Worm (Caenorhabditis elegans) whole organism, young adult: ENCODE measurements around the gene R07B7.10.

ENCODE experiments used
- dox-1 ChIP-seq: fragments of 200-800 bp; sonication (Bioruptor generic); IDR thresholded peaks from 2 replicates; pipeline ENCODE4 v1.3.6; 2022; ENCODE audit warnings: missing genetic modification reagents, missing genetic modification characterization, missing compliant biosample characterization
- sea-2 ChIP-seq: fragments of 200-800 bp; sonication (Bioruptor generic); IDR thresholded peaks from 2 replicates; pipeline ENCODE4 v1.3.6; 2022; ENCODE audit warnings: missing genetic modification characterization, missing compliant biosample characterization
- snpc-4 ChIP-seq, 5 experiments: fragments of 150-350 bp in 1 of 5; sonication (generic microtip) in 4 of 5; optimal IDR thresholded peaks; 2 replicates each; lab custom pipeline; 2014 to 2018; ENCODE audit warnings: missing genetic modification characterization in 5 of 5, missing biosample characterization in 3 of 5, antibody characterized with exemption in 2 of 5, mild to moderate bottlenecking in 2 of 5, missing compliant biosample characterization in 2 of 5, missing genotype in 2 of 5, moderate library complexity in 2 of 5, missing genetic modification reagents in 1 of 5
- unc-62 ChIP-seq: fragments of 150-350 bp; optimal IDR thresholded peaks from 2 replicates; lab custom pipeline; 2014; ENCODE audit warnings: missing biosample characterization, missing genetic modification reagents, missing genetic modification characterization

DNA sequence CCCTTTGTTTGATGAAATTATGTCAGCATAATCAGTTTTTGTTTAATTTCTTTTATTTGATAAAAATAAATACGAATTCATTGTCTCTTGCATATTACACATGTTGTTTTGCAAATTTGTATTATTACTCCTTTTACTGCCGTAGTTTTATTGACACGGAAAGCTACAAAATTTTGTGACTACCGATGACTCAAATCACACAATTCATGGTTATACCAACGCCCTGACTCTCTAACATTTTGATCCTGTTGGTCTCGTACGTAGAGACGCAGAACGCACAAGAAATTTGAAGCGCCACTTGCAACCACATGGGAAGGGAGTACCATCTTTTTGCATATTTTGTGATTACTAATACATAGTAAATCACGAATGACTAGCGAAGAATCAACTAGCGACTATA, 12.8 kb downstream of the R07B7.10 start, which contains the start of gene nhr-207:
- TF ChIP-seq sea-2, result no peak
- TF ChIP-seq dox-1 (GFP tag; lab: Robert Waterston, UW), result no peak
- TF ChIP-seq snpc-4 (GFP tag; optimal IDR thresholded peaks at IDR 0.05; lab: Kevin White, UChicago), result no peak
- TF ChIP-seq snpc-4 (tag; optimal IDR thresholded peaks at IDR 0.05; lab: Kevin White, UChicago), result no peak
- TF ChIP-seq unc-62 (GFP tag; lab: Kevin White, UChicago), result no peak
